Fruit fly (Drosophila melanogaster): ENCODE results near the gene CheB98a.

Gene CheB98a

DNA sequence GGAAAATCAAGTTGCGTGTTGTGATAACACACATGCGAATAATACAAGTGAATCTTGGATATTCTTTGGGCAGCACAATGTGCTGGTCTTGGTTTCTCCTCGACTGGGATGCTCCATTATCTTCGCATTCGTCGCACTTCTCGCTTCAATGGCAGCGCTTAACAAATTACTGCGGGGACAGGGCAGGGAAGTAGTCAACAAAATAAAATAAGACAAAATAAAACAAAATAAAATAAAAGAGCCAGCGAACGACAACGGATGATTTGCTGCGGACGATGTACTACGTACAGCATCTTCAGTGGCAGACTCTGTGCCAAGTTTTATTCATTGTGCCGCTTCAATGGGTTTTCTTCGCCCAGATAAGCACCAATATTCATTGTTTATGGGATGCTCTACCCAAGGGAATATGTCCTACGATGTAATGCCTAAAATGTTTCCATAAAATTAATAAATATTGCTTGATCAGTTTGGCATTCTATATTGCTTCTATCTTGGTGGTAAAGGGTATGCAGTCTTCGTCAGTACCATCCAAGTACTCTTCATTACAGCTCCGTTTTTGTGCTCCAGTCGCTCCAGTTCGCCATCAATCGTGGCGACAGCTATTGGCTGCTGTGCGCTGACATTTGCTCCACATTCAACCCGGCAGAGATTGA lies 40.5 kb downstream of the CheB98a start (continued):
- TF ChIP-seq net (GFP tag; optimal IDR thresholded peaks at IDR 0.05) (peak; percentile 61), CG10669 (GFP tag; optimal IDR thresholded peaks at IDR 0.05) (peak; percentile 77), ss (GFP tag; optimal IDR thresholded peaks at IDR 0.05) (peak; percentile 77 to 85), Blimp-1 (GFP tag; optimal IDR thresholded peaks at IDR 0.05) (peak; percentile 6), CG3032 (tag; optimal IDR thresholded peaks at IDR 0.05) (peak; percentile 75), fd85E (GFP tag; optimal IDR thresholded peaks at IDR 0.05) (no peak), pdm3 (GFP tag; optimal IDR thresholded peaks at IDR 0.05) (peak; percentile 67), CG6163 (GFP tag; IDR thresholded peaks at IDR 0.05) (peak; percentile 86), CG1621 (tag; optimal IDR thresholded peaks at IDR 0.05) (peak; percentile 73)

- TF ChIP-seq Eip78C (GFP tag) (peak; percentile 85), CG7368 (GFP tag; optimal IDR thresholded peaks at IDR 0.05) (peak; percentile 27), fd85E (GFP tag; optimal IDR thresholded peaks at IDR 0.05) (no peak), Hr38 (GFP tag; optimal IDR thresholded peaks at IDR 0.05) (no peak), dsx (GFP tag; optimal IDR thresholded peaks at IDR 0.05; ENCODE audit: poor library complexity, severe bottlenecking) (peak; percentile 47), cyc (GFP tag; optimal IDR thresholded peaks at IDR 0.05) (no peak), net (GFP tag; optimal IDR thresholded peaks at IDR 0.05) (peak; percentile 50), CG34406 (GFP tag; optimal IDR thresholded peaks at IDR 0.05) (peak; percentile 59), CG6792 (GFP tag; optimal IDR thresholded peaks at IDR 0.05) (peak; percentile 42), CG8319 (GFP tag; optimal IDR thresholded peaks at IDR 0.05) (peak; percentile 26), CG31627 (GFP tag; optimal IDR thresholded peaks at IDR 0.05) (peak; percentile 23), CG3919 (GFP tag; optimal IDR thresholded peaks at IDR 0.05) (peak; percentile 55), CG10669 (GFP tag; optimal IDR thresholded peaks at IDR 0.05) (peak; percentile 56), OdsH (GFP tag; optimal IDR thresholded peaks at IDR 0.05) (peak; percentile 65), Ets21C (GFP tag; optimal IDR thresholded peaks at IDR 0.05) (peak; percentile 10), CG6163 (GFP tag; IDR thresholded peaks at IDR 0.05) (no peak), spab (GFP tag; optimal IDR thresholded peaks at IDR 0.05) (peak; percentile 53), vri (GFP tag; optimal IDR thresholded peaks at IDR 0.05) (no peak), CG3032 (tag; optimal IDR thresholded peaks at IDR 0.05) (peak; percentile 63), fd59A (GFP tag; optimal IDR thresholded peaks at IDR 0.05) (peak; percentile 3), ss (GFP tag; optimal IDR thresholded peaks at IDR 0.05) (peak; percentile 3 to 63), Eip93F (GFP tag; optimal IDR thresholded peaks at IDR 0.05) (no peak), Hr4 (GFP tag; optimal IDR thresholded peaks at IDR 0.05) (peak; percentile 33), Lpt (GFP tag; optimal IDR thresholded peaks at IDR 0.05) (no peak), Sox14 (GFP tag; optimal IDR thresholded peaks at IDR 0.05) (peak; percentile 12), CG11294 (GFP tag; IDR thresholded peaks at IDR 0.05) (no peak), Met (GFP tag; optimal IDR thresholded peaks at IDR 0.05) (peak; percentile 37), CG10631 (GFP tag; optimal IDR thresholded peaks at IDR 0.05) (peak; percentile 57), CG8632 (GFP tag; optimal IDR thresholded peaks at IDR 0.05) (peak; percentile 21), Hr39 (GFP tag; optimal IDR thresholded peaks at IDR 0.05) (peak; percentile 17), lz (GFP tag; optimal IDR thresholded peaks at IDR 0.05) (peak; percentile 34), topi (GFP tag; optimal IDR thresholded peaks at IDR 0.05) (peak; percentile 48), CG6808 (GFP tag; optimal IDR thresholded peaks at IDR 0.05) (peak; percentile 69), svp (GFP tag) (peak; percentile 45), acj6 (GFP tag; optimal IDR thresholded peaks at IDR 0.05) (peak; percentile 67), achi (GFP tag; optimal IDR thresholded peaks at IDR 0.05) (peak; percentile 48), CG9139 (GFP tag; optimal IDR thresholded peaks at IDR 0.05) (peak; percentile 27), Sox15 (GFP tag; optimal IDR thresholded peaks at IDR 0.05) (peak; percentile 18), CG6276 (GFP tag; optimal IDR thresholded peaks at IDR 0.05) (no peak), Blimp-1 (GFP tag; optimal IDR thresholded peaks at IDR 0.05) (no peak), Smox (GFP tag; optimal IDR thresholded peaks at IDR 0.05) (peak; percentile 47), CG4318 (GFP tag; optimal IDR thresholded peaks at IDR 0.05) (no peak), CG11902 (GFP tag; optimal IDR thresholded peaks at IDR 0.05) (peak; percentile 36), pdm3 (GFP tag; optimal IDR thresholded peaks at IDR 0.05) (peak; percentile 42), CG1621 (tag; optimal IDR thresholded peaks at IDR 0.05) (no peak), CG8119 (GFP tag; IDR thresholded peaks at IDR 0.05) (no peak)
These were observed 41.2 kb downstream of the CheB98a start for dm6 chr3R:28847547-28848316.

Measured in whole organism, prepupa.